Worm (Caenorhabditis elegans) whole organism, young adult: ENCODE measurements around the gene nhr-203.

Source experiments
- F22D6.2 ChIP-seq: sonication (generic microtip); optimal IDR thresholded peaks from 2 replicates; lab custom pipeline; 2016; ENCODE audit warnings: mild to moderate bottlenecking, missing genetic modification characterization, missing compliant biosample characterization
- hlh-26 ChIP-seq: fragments of 200-800 bp; sonication (Bioruptor generic); conservative IDR thresholded peaks from 2 replicates; pipeline ENCODE4 v1.3.6; 2022; ENCODE audit warnings: missing genetic modification reagents, missing genetic modification characterization, missing compliant biosample characterization
- hmg-1.2 ChIP-seq: fragments of 200-800 bp; sonication (Bioruptor generic); IDR thresholded peaks from 2 replicates; pipeline ENCODE4 v1.3.6; 2022; ENCODE audit warnings: missing genetic modification reagents, missing genetic modification characterization, missing compliant biosample characterization

DNA sequence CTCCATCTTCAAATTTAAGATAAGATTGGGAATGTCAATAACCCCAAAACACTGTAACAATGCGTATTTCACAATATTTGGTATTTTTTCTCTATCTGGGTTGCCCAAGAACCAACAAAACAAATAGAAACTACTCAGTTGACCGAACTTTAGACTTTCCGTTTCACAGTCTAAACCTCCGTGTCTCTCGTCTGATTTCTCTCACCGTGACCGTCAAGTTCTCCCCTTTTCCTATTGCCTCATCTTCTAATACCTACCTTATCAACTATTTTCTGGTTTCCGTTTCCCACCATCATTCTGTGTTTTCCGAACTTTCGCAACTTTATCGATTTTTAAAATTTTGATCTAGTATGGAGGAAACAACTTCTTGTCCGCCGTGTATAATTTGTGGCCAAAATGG lies 34.7 kb downstream of the nhr-203 start, which contains the start of gene nhr-131:
- TF ChIP-seq hmg-1.2 (GFP tag; lab: Robert Waterston, UW) (no peak), F22D6.2 (no peak), hlh-26 (GFP tag; lab: Robert Waterston, UW) (no peak)
